Worm (Caenorhabditis elegans): ENCODE measurements around the gene T07A9.12.

Gene T07A9.12

DNA sequence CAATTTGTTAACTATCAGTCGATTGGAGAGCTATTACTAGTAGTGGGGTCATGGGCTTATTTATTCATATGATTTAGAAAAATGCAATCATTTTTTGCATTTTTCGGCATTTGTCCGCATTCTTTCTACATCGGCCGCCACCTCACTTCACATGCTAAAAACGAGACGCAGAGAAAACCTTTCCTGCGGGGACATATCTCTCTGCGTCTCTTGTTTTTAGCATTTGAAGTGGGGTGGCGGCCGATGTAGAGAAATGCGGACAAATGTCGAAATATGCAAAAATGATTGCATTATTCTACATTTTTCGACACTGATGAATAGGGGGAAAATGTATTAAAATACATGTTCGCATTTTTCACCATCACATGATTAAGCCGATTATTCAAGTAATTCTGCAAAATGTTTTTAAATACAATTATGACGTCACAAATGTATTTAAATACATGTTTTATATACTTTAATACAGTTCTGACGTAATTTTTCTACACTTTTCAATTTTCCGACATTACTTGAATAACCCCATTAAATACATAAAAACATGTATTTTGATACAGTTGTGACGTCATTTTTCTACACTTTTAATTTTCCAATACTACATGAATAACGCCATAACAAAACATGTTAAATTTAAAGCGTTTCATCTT lies 38.4 kb upstream of the T07A9.12 start:
- peak; percentile 39 for TF ChIP-seq egl-5 (tag; optimal IDR thresholded peaks at IDR 0.05)
- TF ChIP-seq lin-15B (tag; optimal IDR thresholded peaks at IDR 0.05), result peak; percentile 34
- TF ChIP-seq ceh-28 (tag; optimal IDR thresholded peaks at IDR 0.05), result no peak

DNA sequence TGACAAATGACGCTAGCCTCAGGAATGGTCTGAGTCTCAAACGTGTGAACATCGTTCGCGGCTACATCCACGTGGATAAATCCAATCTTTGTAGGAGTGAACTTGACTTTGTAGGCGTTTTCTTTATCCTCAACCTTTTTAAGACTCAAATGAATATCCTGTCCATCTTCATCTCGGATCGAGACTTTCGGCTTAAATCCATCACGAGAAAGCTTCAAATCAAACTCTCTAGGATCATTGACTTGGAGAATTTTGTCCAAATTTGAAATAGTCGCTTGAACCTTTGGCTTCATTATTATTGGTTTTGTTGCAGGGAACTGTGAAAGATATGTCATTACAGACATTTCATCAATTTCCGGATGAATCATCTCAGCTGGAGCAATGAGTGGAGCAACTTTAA lies 36.7 kb upstream of the T07A9.12 start:
- TF ChIP-seq tbx-2 (tag; optimal IDR thresholded peaks at IDR 0.05) (no peak), ceh-82 (tag; optimal IDR thresholded peaks at IDR 0.05) (no peak), nhr-11 (tag; optimal IDR thresholded peaks at IDR 0.05) (no peak), ceh-16 (tag; optimal IDR thresholded peaks at IDR 0.05) (no peak), nhr-67 (tag; optimal IDR thresholded peaks at IDR 0.05) (no peak), ztf-4 (tag; optimal IDR thresholded peaks at IDR 0.05) (no peak), pha-4 (tag; optimal IDR thresholded peaks at IDR 0.05) (no peak)

ce11 chrIV:375915-376314 lies 34.8 kb upstream of the T07A9.12 start, which contains the start of gene fln-1:
Gene fln-1 (minus strand): TSS chrIV:376015.
- TF ChIP-seq lin-39 (tag; optimal IDR thresholded peaks at IDR 0.05), result no peak
- TF ChIP-seq nhr-28 (tag; optimal IDR thresholded peaks at IDR 0.05), result no peak
- no peak for TF ChIP-seq ceh-82 (tag; optimal IDR thresholded peaks at IDR 0.05)
- no peak for TF ChIP-seq nhr-25 (tag; optimal IDR thresholded peaks at IDR 0.05)
- no peak for TF ChIP-seq nhr-237 (tag; optimal IDR thresholded peaks at IDR 0.05)
- TF ChIP-seq ceh-9 (tag; optimal IDR thresholded peaks at IDR 0.05), result no peak
- no peak for TF ChIP-seq nhr-67 (tag; optimal IDR thresholded peaks at IDR 0.05)
- no peak for TF ChIP-seq aly-2 (tag; optimal IDR thresholded peaks at IDR 0.05)
- no peak for TF ChIP-seq ZK546.5 (tag; optimal IDR thresholded peaks at IDR 0.05)
- TF ChIP-seq tbx-2 (tag; optimal IDR thresholded peaks at IDR 0.05), result no peak
- no peak for TF ChIP-seq lin-15B (tag; optimal IDR thresholded peaks at IDR 0.05)
- TF ChIP-seq nfya-1 (tag; optimal IDR thresholded peaks at IDR 0.05; ENCODE audit: insufficient read depth), result no peak
- no peak for TF ChIP-seq lsy-12 (tag; optimal IDR thresholded peaks at IDR 0.05)
- TF ChIP-seq fkh-10 (GFP tag; optimal IDR thresholded peaks at IDR 0.05), result no peak
- no peak for TF ChIP-seq R02D3.7 (tag; optimal IDR thresholded peaks at IDR 0.05)

- TF ChIP-seq nhr-43 (tag; optimal IDR thresholded peaks at IDR 0.05; ENCODE audit: poor library complexity, severe bottlenecking) (no peak), nhr-28 (tag; optimal IDR thresholded peaks at IDR 0.05) (no peak), nhr-25 (tag; optimal IDR thresholded peaks at IDR 0.05) (peak; percentile 51), zag-1 (tag; optimal IDR thresholded peaks at IDR 0.05) (no peak)
Measured at ce11 chrIV:377791-378190, 32.9 kb upstream of the T07A9.12 start.

DNA sequence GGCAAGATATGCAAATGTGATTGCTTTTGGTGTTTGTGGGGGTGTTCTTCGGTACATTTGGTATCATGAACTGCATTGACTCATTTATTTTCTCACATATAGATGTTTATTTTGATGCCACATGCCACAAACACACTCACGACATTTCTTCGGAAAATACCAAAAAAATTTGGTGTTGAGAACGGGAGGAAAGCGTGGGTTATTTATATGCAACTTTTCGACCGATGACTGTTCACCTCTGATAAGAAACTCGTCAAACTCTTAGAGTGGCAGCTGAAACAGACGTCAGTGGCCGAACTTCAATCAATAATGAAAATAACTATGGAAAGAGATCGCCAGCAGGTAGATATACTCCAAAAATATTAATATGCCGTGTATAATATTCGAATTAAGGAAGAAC lies 32.3 kb upstream of the T07A9.12 start:
- TF ChIP-seq fos-1 (tag; optimal IDR thresholded peaks at IDR 0.05), result no peak
- TF ChIP-seq pqm-1 (tag; optimal IDR thresholded peaks at IDR 0.05), result peak; percentile 18
- no peak for TF ChIP-seq hmg-11 (tag; optimal IDR thresholded peaks at IDR 0.05)
- TF ChIP-seq ceh-28 (tag; optimal IDR thresholded peaks at IDR 0.05), result no peak
- no peak for TF ChIP-seq ama-1 (optimal IDR thresholded peaks at IDR 0.05)
- TF ChIP-seq eor-1 (tag; optimal IDR thresholded peaks at IDR 0.05), result no peak
- TF ChIP-seq egl-5 (tag; optimal IDR thresholded peaks at IDR 0.05), result peak; percentile 17
- TF ChIP-seq pha-4 (tag; optimal IDR thresholded peaks at IDR 0.05), result peak; percentile 9
- no peak for TF ChIP-seq nhr-237 (tag; optimal IDR thresholded peaks at IDR 0.05)
- peak; percentile 43 for TF ChIP-seq elt-2 (tag; optimal IDR thresholded peaks at IDR 0.05)
- no peak for TF ChIP-seq lin-15B (tag; optimal IDR thresholded peaks at IDR 0.05)
- TF ChIP-seq egl-27 (tag; optimal IDR thresholded peaks at IDR 0.05), result no peak
- no peak for TF ChIP-seq nfya-1 (tag; optimal IDR thresholded peaks at IDR 0.05; ENCODE audit: insufficient read depth)

DNA sequence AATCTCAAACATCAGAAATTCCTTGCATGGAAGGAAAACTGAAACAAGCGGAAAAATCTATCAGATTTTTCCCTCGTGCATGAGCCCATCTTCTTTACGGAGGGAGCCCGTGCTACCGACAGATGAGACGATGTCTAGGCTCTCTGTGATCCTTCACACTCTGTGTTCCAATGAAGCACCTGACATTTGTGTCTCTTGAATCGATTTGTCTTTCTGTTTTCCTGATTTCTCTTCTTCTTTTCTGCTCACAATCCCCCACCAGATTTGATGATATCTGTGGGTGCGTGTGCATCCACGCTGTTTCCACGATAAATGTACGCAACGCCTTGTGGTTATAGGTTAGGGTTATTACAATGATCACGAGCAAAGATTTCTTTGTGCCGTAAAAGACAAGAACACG lies 31.8 kb upstream of the T07A9.12 start:
- TF ChIP-seq elt-2 (tag; optimal IDR thresholded peaks at IDR 0.05) (no peak), aly-2 (tag; optimal IDR thresholded peaks at IDR 0.05) (no peak), R02D3.7 (tag; optimal IDR thresholded peaks at IDR 0.05) (no peak), snpc-4 (tag; optimal IDR thresholded peaks at IDR 0.05) (no peak), ceh-82 (tag; optimal IDR thresholded peaks at IDR 0.05) (no peak), ceh-16 (tag; optimal IDR thresholded peaks at IDR 0.05) (no peak), pqm-1 (tag; optimal IDR thresholded peaks at IDR 0.05) (no peak), ztf-11 (tag; optimal IDR thresholded peaks at IDR 0.05) (no peak), ama-1 (optimal IDR thresholded peaks at IDR 0.05) (no peak), nhr-25 (tag; optimal IDR thresholded peaks at IDR 0.05) (no peak), fkh-2 (tag; optimal IDR thresholded peaks at IDR 0.05) (no peak), lsy-12 (tag; optimal IDR thresholded peaks at IDR 0.05) (no peak), nhr-12 (tag; optimal IDR thresholded peaks at IDR 0.05) (no peak), mml-1 (tag; optimal IDR thresholded peaks at IDR 0.05) (no peak), egl-5 (tag; optimal IDR thresholded peaks at IDR 0.05) (no peak), egl-27 (tag; optimal IDR thresholded peaks at IDR 0.05) (no peak), nhr-67 (tag; optimal IDR thresholded peaks at IDR 0.05) (no peak), fos-1 (tag; optimal IDR thresholded peaks at IDR 0.05) (no peak), unc-39 (tag; optimal IDR thresholded peaks at IDR 0.05) (no peak)

Measured in whole organism, L3 larva.